Worm (Caenorhabditis elegans) whole organism, L1 larva: ENCODE results near the gene ZK930.4.

Source experiments
- C16A3.4 ChIP-seq: fragments of 150-350 bp; optimal IDR thresholded peaks from 2 replicates; lab custom pipeline; 2014; ENCODE audit warnings: missing biosample characterization, missing genetic modification characterization
- aha-1 ChIP-seq: fragments of 150-350 bp; optimal IDR thresholded peaks from 2 replicates; lab custom pipeline; 2014; ENCODE audit warnings: missing biosample characterization, missing genetic modification characterization
- alr-1 ChIP-seq: fragments of 200-800 bp; sonication (Bioruptor generic); optimal IDR thresholded peaks from 2 replicates; lab custom pipeline; 2018; ENCODE audit warnings: borderline replicate concordance, mild to moderate bottlenecking, missing genetic modification characterization, missing compliant biosample characterization
- ceh-63 ChIP-seq: fragments of 200-800 bp; sonication (Bioruptor generic); optimal IDR thresholded peaks from 2 replicates; lab custom pipeline; 2018; ENCODE audit warnings: mild to moderate bottlenecking, missing genetic modification characterization, missing compliant biosample characterization
- ceh-82 ChIP-seq, 3 experiments: fragments of 150-350 bp in 1 of 3; sonication (generic microtip) in 2 of 3; optimal IDR thresholded peaks; 2 replicates each; lab custom pipeline; 2014 to 2017; ENCODE audit warnings: missing biosample characterization in 3 of 3, missing genetic modification characterization in 3 of 3
- ceh-88 ChIP-seq: fragments of 200-800 bp; sonication (Bioruptor generic); IDR thresholded peaks from 2 replicates; pipeline ENCODE4 v1.3.6; 2022; ENCODE audit warnings: missing genetic modification characterization, missing compliant biosample characterization
- dsc-1 ChIP-seq: sonication (generic microtip); optimal IDR thresholded peaks from 2 replicates; lab custom pipeline; 2016; ENCODE audit warnings: mild to moderate bottlenecking, missing genetic modification characterization, missing compliant biosample characterization
- efl-1 ChIP-seq, 4 experiments: fragments of 150-350 bp; optimal IDR thresholded peaks in 3 of 4; peaks in 1 of 4; 1 replicate in 1 of 4; 2 replicates in 3 of 4; lab custom pipeline; 2014; ENCODE audit warnings: missing biosample characterization in 2 of 4, missing genetic modification characterization in 2 of 4, missing genetic modification reagents in 2 of 4
- efl-3 ChIP-seq: fragments of 200-800 bp; sonication (Bioruptor generic); optimal IDR thresholded peaks from 2 replicates; lab custom pipeline; 2018; ENCODE audit warnings: mild to moderate bottlenecking, missing genetic modification characterization, missing compliant biosample characterization
- egl-13 ChIP-seq: sonication (generic microtip); optimal IDR thresholded peaks from 2 replicates; lab custom pipeline; 2016; ENCODE audit warnings: missing genotype, missing genetic modification reagents, missing genetic modification characterization, missing compliant biosample characterization
- elt-2 ChIP-seq: sonication (generic microtip); optimal IDR thresholded peaks from 2 replicates; lab custom pipeline; 2016; ENCODE audit warnings: missing genetic modification characterization, mild to moderate bottlenecking, inconsistent platforms, missing compliant biosample characterization, missing genetic modification reagents
- fkh-4 ChIP-seq: sonication (generic microtip); optimal IDR thresholded peaks from 2 replicates; lab custom pipeline; 2016; ENCODE audit warnings: missing compliant biosample characterization, missing genetic modification characterization, borderline replicate concordance
- fos-1 ChIP-seq: fragments of 150-350 bp; optimal IDR thresholded peaks from 2 replicates; lab custom pipeline; 2014; ENCODE audit warnings: missing biosample characterization, missing genetic modification characterization
- grh-1 ChIP-seq: fragments of 200-800 bp; sonication (Bioruptor generic); IDR thresholded peaks from 2 replicates; pipeline ENCODE4 v1.3.6; 2022; ENCODE audit warnings: missing genetic modification reagents, missing genetic modification characterization, missing compliant biosample characterization
- lin-13 ChIP-seq: fragments of 150-350 bp; optimal IDR thresholded peaks from 2 replicates; lab custom pipeline; 2014; ENCODE audit warnings: missing biosample characterization, missing genetic modification reagents, missing genetic modification characterization
- lin-14 ChIP-seq: fragments of 200-800 bp; sonication (Bioruptor generic); optimal IDR thresholded peaks from 2 replicates; lab custom pipeline; 2018; ENCODE audit warnings: mild to moderate bottlenecking, missing genetic modification characterization, moderate library complexity, missing compliant biosample characterization
- lin-15B ChIP-seq: fragments of 150-350 bp; sonication (generic microtip); optimal IDR thresholded peaks from 3 replicates; lab custom pipeline; 2014; ENCODE audit warnings: missing biosample characterization, missing genetic modification characterization
- lin-39 ChIP-seq: fragments of 150-350 bp; optimal IDR thresholded peaks from 2 replicates; lab custom pipeline; 2014; ENCODE audit warnings: missing biosample characterization, missing genetic modification reagents, missing genetic modification characterization
- mdl-1 ChIP-seq, 2 experiments: fragments of 150-350 bp; optimal IDR thresholded peaks; 2 replicates each; lab custom pipeline; 2014 to 2017; ENCODE audit warnings: missing biosample characterization in 2 of 2, missing genetic modification characterization in 2 of 2, inconsistent platforms in 1 of 2
- mep-1 ChIP-seq: fragments of 150-350 bp; optimal IDR thresholded peaks from 2 replicates; lab custom pipeline; 2014; ENCODE audit warnings: missing biosample characterization, missing genetic modification characterization
- nhr-12 ChIP-seq: sonication (generic microtip); optimal IDR thresholded peaks from 2 replicates; lab custom pipeline; 2017; ENCODE audit warnings: missing biosample characterization, missing genetic modification characterization
- nhr-19 ChIP-seq: fragments of 200-800 bp; sonication (Bioruptor generic); conservative IDR thresholded peaks from 2 replicates; pipeline ENCODE4 v1.3.6; 2022; ENCODE audit warnings: missing genetic modification characterization, missing compliant biosample characterization
- nhr-20 ChIP-seq: sonication (generic microtip); optimal IDR thresholded peaks from 2 replicates; lab custom pipeline; 2016; ENCODE audit warnings: mild to moderate bottlenecking, missing genetic modification characterization, missing compliant biosample characterization
- nhr-76 ChIP-seq: sonication (generic microtip); optimal IDR thresholded peaks from 2 replicates; lab custom pipeline; 2017; ENCODE audit warnings: missing biosample characterization, missing genetic modification characterization
- nhr-85 ChIP-seq: sonication (generic microtip); peaks from one replicate; lab custom pipeline; 2016; ENCODE audit warnings: missing genetic modification characterization, inconsistent platforms, missing compliant biosample characterization
- rnt-1 ChIP-seq: sonication (generic microtip); optimal IDR thresholded peaks from 2 replicates; lab custom pipeline; 2016; ENCODE audit warnings: mild to moderate bottlenecking, missing genetic modification characterization, moderate library complexity, missing compliant biosample characterization
- swsn-7 ChIP-seq: sonication (generic microtip); optimal IDR thresholded peaks from 2 replicates; lab custom pipeline; 2016; ENCODE audit warnings: missing genetic modification characterization, missing compliant biosample characterization
- tbx-2 ChIP-seq: sonication (generic microtip); optimal IDR thresholded peaks from 2 replicates; lab custom pipeline; 2016; ENCODE audit warnings: missing genetic modification characterization, missing compliant biosample characterization
- unc-130 ChIP-seq: fragments of 150-350 bp; optimal IDR thresholded peaks from 2 replicates; lab custom pipeline; 2017; ENCODE audit warnings: missing biosample characterization, missing genetic modification characterization, inconsistent platforms
- unc-30 ChIP-seq: sonication (generic microtip); optimal IDR thresholded peaks from 2 replicates; lab custom pipeline; 2017; ENCODE audit warnings: missing biosample characterization, missing genetic modification characterization
- unc-62 ChIP-seq: fragments of 150-350 bp; optimal IDR thresholded peaks from 2 replicates; lab custom pipeline; 2014; ENCODE audit warnings: missing biosample characterization, missing genetic modification reagents, missing genetic modification characterization
- unc-86 ChIP-seq: sonication (generic microtip); optimal IDR thresholded peaks from 2 replicates; lab custom pipeline; 2016; ENCODE audit warnings: missing genetic modification characterization, missing compliant biosample characterization
- xbp-1 ChIP-seq: sonication (generic microtip); optimal IDR thresholded peaks from 2 replicates; lab custom pipeline; 2016; ENCODE audit warnings: missing genetic modification characterization, missing compliant biosample characterization
- zag-1 ChIP-seq: fragments of 150-350 bp; optimal IDR thresholded peaks from 2 replicates; lab custom pipeline; 2014; ENCODE audit warnings: missing biosample characterization, missing genetic modification characterization
- ztf-4 ChIP-seq: fragments of 150-350 bp; optimal IDR thresholded peaks from 2 replicates; lab custom pipeline; 2014; ENCODE audit warnings: missing biosample characterization, missing genetic modification characterization

The ZK930.4 gene

DNA sequence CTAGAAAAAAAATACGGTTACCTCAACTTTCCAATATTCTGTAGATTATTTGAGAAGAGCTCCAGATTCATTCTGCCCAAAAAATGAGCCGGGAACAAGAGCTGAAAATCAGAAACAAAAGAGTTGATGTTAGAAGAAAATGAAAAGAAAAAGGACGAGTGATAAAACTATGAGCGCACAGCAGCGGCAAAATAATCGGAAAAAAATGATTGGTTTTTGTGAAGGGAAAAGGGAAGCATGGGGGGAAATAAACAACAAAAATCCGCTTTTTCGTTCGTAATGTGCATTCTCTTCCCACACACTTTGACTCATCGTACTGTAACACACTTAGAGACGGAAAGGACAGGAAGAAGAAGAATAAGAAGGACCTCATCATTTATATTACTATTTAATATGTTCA is 13.0 kb upstream of the ZK930.4 start, which contains the start of gene ZK930.2:
Gene ZK930.2 (minus strand): TSS at position 101 of the 400 bp plus-strand sequence.
- TF ChIP-seq zag-1 (tag; lab: Kevin White, UChicago) (no peak), efl-1 (optimal IDR thresholded peaks at IDR 0.05; lab: Kevin White, UChicago) (no peak), efl-1 (GFP tag; optimal IDR thresholded peaks at IDR 0.05 in 1 of 2; lab: Kevin White, UChicago) (peak in 1 of 2 experiments; percentile 27)

DNA sequence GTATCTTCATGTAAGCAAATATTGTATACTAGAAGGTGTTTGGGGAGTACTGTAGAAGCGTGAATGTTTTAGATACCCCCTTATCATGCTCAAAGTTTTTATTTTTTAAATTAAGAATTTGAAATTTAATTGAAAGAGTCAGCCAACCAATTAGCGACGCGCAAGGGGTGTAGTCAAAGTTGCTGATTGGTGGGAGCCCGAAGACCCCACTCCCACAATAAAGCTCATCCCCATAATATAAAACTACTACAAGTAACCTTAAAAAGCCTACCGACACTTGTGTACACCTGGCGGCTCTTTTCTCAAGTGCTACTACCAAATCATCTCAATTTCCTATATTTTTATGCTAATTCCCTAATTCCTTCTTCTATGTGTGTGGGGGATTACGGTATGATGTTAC is 6.6 kb upstream of the ZK930.4 start:
- TF ChIP-seq ceh-63 (GFP tag; lab: Kevin White, UChicago) (no peak), elt-2 (tag; lab: Kevin White, UChicago) (no peak), nhr-19 (no peak), fkh-4 (tag; lab: Kevin White, UChicago) (no peak), lin-15B (tag; lab: Kevin White, UChicago) (no peak), aha-1 (no peak), nhr-76 (tag; lab: Kevin White, UChicago) (no peak), efl-1 (optimal IDR thresholded peaks at IDR 0.05; lab: Kevin White, UChicago) (no peak), efl-1 (GFP tag; optimal IDR thresholded peaks at IDR 0.05 in 1 of 2; lab: Kevin White, UChicago) (no peak)
- TF ChIP-seq, all 84 proteins: peak for 0

DNA sequence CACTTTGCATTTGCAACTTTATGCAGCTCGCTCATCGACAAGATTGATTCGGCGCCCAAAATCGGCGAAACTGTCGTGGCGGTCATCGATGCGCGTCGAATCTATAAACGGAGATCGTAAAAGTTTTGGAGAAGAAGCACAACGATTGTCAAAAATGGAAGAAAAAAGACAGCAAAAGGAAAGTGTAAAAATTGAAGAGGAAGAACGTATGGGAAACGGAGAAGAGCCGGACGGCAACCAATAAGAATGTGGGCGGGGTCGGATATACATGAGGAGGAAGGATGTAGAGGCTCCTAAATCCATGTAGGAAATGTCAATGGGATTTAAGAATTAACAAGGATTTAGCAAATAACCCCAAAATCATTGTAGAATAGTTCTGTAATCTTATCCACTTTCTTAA is 5.2 kb upstream of the ZK930.4 start, which contains the start of gene vab-23:
Gene vab-23 (minus strand): TSS at position 101 of the 400 bp plus-strand sequence.
- TF ChIP-seq nhr-12 (tag; lab: Kevin White, UChicago): no peak
- no peak for TF ChIP-seq fkh-4 (tag; lab: Kevin White, UChicago)
- no peak for TF ChIP-seq aha-1
- no peak for TF ChIP-seq unc-62 (GFP tag; lab: Kevin White, UChicago)
- TF ChIP-seq ceh-63 (GFP tag; lab: Kevin White, UChicago): no peak
- no peak for TF ChIP-seq elt-2 (tag; lab: Kevin White, UChicago)
- no peak for TF ChIP-seq mdl-1 (tag; optimal IDR thresholded peaks at IDR 0.05; lab: Kevin White, UChicago)
- no peak for TF ChIP-seq lin-39 (tag; lab: Kevin White, UChicago)
- no peak for TF ChIP-seq unc-86
- no peak for TF ChIP-seq nhr-20 (tag; lab: Kevin White, UChicago)

DNA sequence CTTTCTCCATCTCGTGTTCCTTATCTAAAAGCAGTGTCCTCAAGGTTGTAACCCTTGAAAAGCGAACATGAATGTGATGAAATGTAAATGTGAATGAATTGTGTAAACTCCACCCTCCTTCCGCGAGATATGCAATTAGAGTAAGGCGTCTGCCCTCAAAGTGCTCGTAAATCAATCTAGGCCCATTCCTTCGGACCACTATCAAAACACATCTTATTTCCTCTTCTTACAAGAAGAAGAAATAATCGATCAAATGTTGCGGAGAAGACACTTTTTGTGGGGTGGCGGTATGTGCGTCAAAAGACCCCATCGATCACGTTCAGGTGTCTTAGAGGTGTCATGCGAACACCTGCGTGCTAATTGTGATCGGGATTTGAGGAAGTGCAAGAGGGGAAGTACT is 4.1 kb upstream of the ZK930.4 start:
- TF ChIP-seq mep-1 (tag; lab: Kevin White, UChicago): peak; percentile 8
- no peak for TF ChIP-seq C16A3.4
- no peak for TF ChIP-seq ztf-4
- peak; percentile 22 for TF ChIP-seq lin-14 (GFP tag; lab: Kevin White, UChicago)
- no peak for TF ChIP-seq alr-1 (tag; lab: Kevin White, UChicago)
- TF ChIP-seq efl-3: no peak
- no peak for TF ChIP-seq aha-1
- TF ChIP-seq unc-130 (tag; lab: Kevin White, UChicago): no peak
- no peak for TF ChIP-seq rnt-1
- no peak for TF ChIP-seq lin-13 (GFP tag; lab: Kevin White, UChicago)
- TF ChIP-seq egl-13: no peak
- TF ChIP-seq xbp-1: no peak
- TF ChIP-seq, all 84 proteins: peak for 2

DNA sequence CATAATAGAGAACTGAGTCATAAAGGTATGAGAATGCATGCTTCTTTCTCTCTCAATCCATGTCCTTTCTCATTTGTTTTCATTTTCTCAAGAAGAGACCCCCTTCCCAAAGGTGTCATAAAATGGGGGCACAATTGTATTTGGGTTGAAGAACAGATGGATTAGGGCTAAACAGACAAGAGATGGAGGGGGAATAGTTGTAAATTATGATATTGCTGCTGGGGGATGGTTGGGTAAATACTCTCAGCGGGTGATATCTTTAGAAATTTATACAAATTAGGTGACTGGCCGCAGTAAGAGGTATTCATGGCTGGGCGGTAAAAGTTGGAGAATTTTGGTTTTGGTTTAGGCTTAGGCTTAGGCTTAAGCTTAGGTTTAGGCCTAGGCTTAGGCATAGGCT is 1.3 kb upstream of the ZK930.4 start:
- TF ChIP-seq grh-1 (GFP tag; lab: Robert Waterston, UW): no peak
- no peak for TF ChIP-seq nhr-20 (tag; lab: Kevin White, UChicago)
- no peak for TF ChIP-seq unc-30 (tag; lab: Kevin White, UChicago)
- no peak for TF ChIP-seq ceh-88 (GFP tag; lab: Robert Waterston, UW)
- TF ChIP-seq unc-130 (tag; lab: Kevin White, UChicago): no peak
- no peak for TF ChIP-seq dsc-1 (tag; lab: Kevin White, UChicago)
- no peak for TF ChIP-seq mep-1 (tag; lab: Kevin White, UChicago)
- TF ChIP-seq ceh-82 (tag; optimal IDR thresholded peaks at IDR 0.05; lab: Kevin White, UChicago): no peak
- no peak for TF ChIP-seq fos-1 (tag; lab: Kevin White, UChicago)
- no peak for TF ChIP-seq tbx-2
- no peak for TF ChIP-seq nhr-85 (tag; lab: Kevin White, UChicago)
- TF ChIP-seq swsn-7 (tag; lab: Kevin White, UChicago): no peak
